Fruit fly (Drosophila melanogaster) S2 (cell line): ENCODE measurements around the gene CG14125.

ENCODE experiments used
- CG8478 ChIP-seq: fragments of >200 bp; optimal IDR thresholded peaks from 2 replicates; lab custom pipeline; 2018
- CTCF ChIP-seq, 2 experiments: fragments of >200 bp; optimal IDR thresholded peaks; 2 replicates each; lab custom pipeline; 2018

DNA sequence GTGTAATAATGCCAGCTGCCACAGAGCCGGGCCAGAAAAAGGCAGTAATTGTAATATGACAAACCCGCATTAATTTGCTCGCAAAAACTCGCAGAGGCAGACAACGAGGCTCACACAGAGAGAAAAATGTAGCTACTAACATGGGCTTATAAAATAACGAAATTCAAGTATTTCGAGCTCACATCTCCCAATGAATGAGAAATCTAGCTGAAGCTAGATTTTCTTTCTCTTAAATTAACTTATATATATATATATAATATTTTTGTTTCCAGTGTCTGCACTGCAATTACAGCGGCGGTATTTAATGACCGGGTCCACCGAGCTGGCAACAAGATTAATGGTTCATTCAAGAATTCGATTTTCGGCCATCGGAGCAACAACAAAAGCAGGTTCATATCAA is 41.5 kb downstream of the CG14125 start:
- TF ChIP-seq CTCF (optimal IDR thresholded peaks at IDR 0.05; lab: Kevin White, UChicago): no peak
- TF ChIP-seq CG8478 (lab: Kevin White, UChicago): no peak
